Fruit fly (Drosophila melanogaster) whole organism, adult: ENCODE measurements around the gene CG32295.

ENCODE experiments used
- CG11617 ChIP-seq: fragments of 200-800 bp; sonication (Bioruptor generic); optimal IDR thresholded peaks from 2 replicates; lab custom pipeline; 2017; ENCODE audit warnings: mild to moderate bottlenecking, missing biosample characterization, missing genetic modification reagents, missing genetic modification characterization
- CG12768 ChIP-seq: fragments of 200-800 bp; sonication (Bioruptor generic); optimal IDR thresholded peaks from 2 replicates; lab custom pipeline; 2017; ENCODE audit warnings: missing biosample characterization, missing genetic modification characterization, mild to moderate bottlenecking, moderate library complexity, missing genetic modification reagents
- CG14711 ChIP-seq: fragments of 200-800 bp; sonication (Bioruptor generic); optimal IDR thresholded peaks from 2 replicates; lab custom pipeline; 2018; ENCODE audit warnings: missing biosample characterization, mild to moderate bottlenecking, missing genetic modification characterization, moderate library complexity
- CG1620 ChIP-seq: fragments of 200-800 bp; sonication (Bioruptor generic); optimal IDR thresholded peaks from 2 replicates; lab custom pipeline; 2016; ENCODE audit warnings: missing biosample characterization, missing genetic modification characterization
- CG33017 ChIP-seq: fragments of 200-800 bp; sonication (Bioruptor generic); optimal IDR thresholded peaks from 2 replicates; lab custom pipeline; 2018; ENCODE audit warnings: missing biosample characterization, mild to moderate bottlenecking, missing genetic modification characterization, moderate library complexity
- CG5204 ChIP-seq: fragments of 200-800 bp; sonication (Bioruptor generic); optimal IDR thresholded peaks from 2 replicates; lab custom pipeline; 2016; ENCODE audit warnings: missing biosample characterization, missing genetic modification characterization
- CG7045 ChIP-seq: fragments of 200-800 bp; sonication (Bioruptor generic); optimal IDR thresholded peaks from 2 replicates; lab custom pipeline; 2017; ENCODE audit warnings: missing biosample characterization, mild to moderate bottlenecking, missing genetic modification characterization
- CG7101 ChIP-seq: fragments of 200-800 bp; sonication (Bioruptor generic); optimal IDR thresholded peaks from 2 replicates; lab custom pipeline; 2018; ENCODE audit warnings: missing biosample characterization, mild to moderate bottlenecking, missing genetic modification characterization, moderate library complexity
- Clk ChIP-seq: fragments of 200-800 bp; sonication (Bioruptor generic); optimal IDR thresholded peaks from 2 replicates; lab custom pipeline; 2017; ENCODE audit warnings: missing biosample characterization, missing genetic modification characterization
- Crg-1 ChIP-seq: fragments of 200-800 bp; sonication (Bioruptor generic); optimal IDR thresholded peaks from 2 replicates; lab custom pipeline; 2016; ENCODE audit warnings: missing biosample characterization, missing genetic modification characterization
- Hr96 ChIP-seq: fragments of 200-800 bp; sonication (Bioruptor generic); optimal IDR thresholded peaks from 2 replicates; lab custom pipeline; 2016; ENCODE audit warnings: missing biosample characterization, missing genetic modification characterization
- Mnt ChIP-seq: fragments of 200-800 bp; sonication (Bioruptor generic); optimal IDR thresholded peaks from 2 replicates; lab custom pipeline; 2016; ENCODE audit warnings: missing biosample characterization, mild to moderate bottlenecking, missing genetic modification characterization
- bab1 ChIP-seq: fragments of 200-800 bp; sonication (Bioruptor generic); optimal IDR thresholded peaks from 3 replicates; lab custom pipeline; 2019; ENCODE audit warnings: missing biosample characterization, mild to moderate bottlenecking, missing genetic modification characterization, moderate library complexity
- cic ChIP-seq: fragments of 200-800 bp; sonication (Bioruptor generic); optimal IDR thresholded peaks from 2 replicates; lab custom pipeline; 2017; ENCODE audit warnings: missing biosample characterization, mild to moderate bottlenecking, missing genetic modification characterization, moderate library complexity
- cnc ChIP-seq, 2 experiments: fragments of >200 bp; optimal IDR thresholded peaks; 2 replicates each; lab custom pipeline; 2017
- kay ChIP-seq: fragments of 200-800 bp; sonication (Bioruptor generic); peaks from one replicate; lab custom pipeline; 2016; ENCODE audit warnings: missing biosample characterization, missing genetic modification characterization, borderline replicate concordance
- ovo ChIP-seq: fragments of 200-800 bp; sonication (Bioruptor generic); optimal IDR thresholded peaks from 2 replicates; lab custom pipeline; 2016; ENCODE audit warnings: missing biosample characterization, missing genetic modification characterization
- pad ChIP-seq: fragments of 200-800 bp; sonication (Bioruptor generic); optimal IDR thresholded peaks from 3 replicates; lab custom pipeline; 2017; ENCODE audit warnings: missing biosample characterization, missing genetic modification characterization, mild to moderate bottlenecking, moderate library complexity, missing genetic modification reagents
- tj ChIP-seq: fragments of 200-800 bp; sonication (Bioruptor generic); optimal IDR thresholded peaks from 3 replicates; lab custom pipeline; 2017; ENCODE audit warnings: missing biosample characterization, mild to moderate bottlenecking, missing genetic modification characterization, moderate library complexity
- toe ChIP-seq: fragments of 200-800 bp; sonication (Bioruptor generic); optimal IDR thresholded peaks from 2 replicates; lab custom pipeline; 2016; ENCODE audit warnings: missing biosample characterization, missing genetic modification characterization

CG32295 gene

dm6 chr3L:2541361-2541760, 14.6 kb upstream of the CG32295 start:
- no peak for TF ChIP-seq kay
- no peak for TF ChIP-seq Mnt (GFP tag; lab: Kevin White, UChicago)
- no peak for TF ChIP-seq Hr96 (GFP tag; lab: Kevin White, UChicago)
- TF ChIP-seq ovo, result no peak
- TF ChIP-seq cnc (optimal IDR thresholded peaks at IDR 0.05; lab: Kevin White, UChicago), result no peak
- TF ChIP-seq bab1 (GFP tag; lab: Kevin White, UChicago), result no peak
- TF ChIP-seq CG33017 (tag; lab: Kevin White, UChicago), result no peak
- TF ChIP-seq CG1620, result no peak

dm6 chr3L:2536969-2537600, 10.3 kb upstream of the CG32295 start:
- TF ChIP-seq ovo, result peak; percentile 62
- TF ChIP-seq Mnt (GFP tag; lab: Kevin White, UChicago), result peak; percentile 60
- TF ChIP-seq bab1 (GFP tag; lab: Kevin White, UChicago), result no peak
- peak; percentile 42 for TF ChIP-seq CG14711
- peak; percentile 71 for TF ChIP-seq CG7101
- TF ChIP-seq Clk (GFP tag; lab: Kevin White, UChicago), result no peak
- no peak for TF ChIP-seq cnc (optimal IDR thresholded peaks at IDR 0.05; lab: Kevin White, UChicago)
- peak; percentile 50 for TF ChIP-seq Hr96 (GFP tag; lab: Kevin White, UChicago)
- TF ChIP-seq tj (GFP tag; lab: Kevin White, UChicago), result peak; percentile 4
- peak; percentile 67 for TF ChIP-seq kay
- peak; percentile 63 for TF ChIP-seq CG5204
- peak; percentile 52 for TF ChIP-seq CG1620
- TF ChIP-seq cic (GFP tag; lab: Kevin White, UChicago), result peak; percentile 91
- TF ChIP-seq pad (GFP tag; lab: Kevin White, UChicago), result peak; percentile 48
- peak; percentile 85 for TF ChIP-seq CG12768
- TF ChIP-seq toe, result peak; percentile 43
- peak; percentile 75 for TF ChIP-seq CG33017 (tag; lab: Kevin White, UChicago)
- TF ChIP-seq CG7045, result peak; percentile 60
- TF ChIP-seq CG11617 (GFP tag; lab: Kevin White, UChicago), result peak; percentile 76
- peak; percentile 82 for TF ChIP-seq Crg-1 (GFP tag; lab: Kevin White, UChicago)

- TF ChIP-seq CG1620, result no peak
These were observed 6.9 kb upstream of the CG32295 start for dm6 chr3L:2533732-2534073.

dm6 chr3L:2533000-2533731, 6.4 kb upstream of the CG32295 start:
- TF ChIP-seq ovo, result no peak
- TF ChIP-seq CG11617 (GFP tag; lab: Kevin White, UChicago), result no peak
- TF ChIP-seq Hr96 (GFP tag; lab: Kevin White, UChicago), result no peak
- no peak for TF ChIP-seq toe
- no peak for TF ChIP-seq cnc (optimal IDR thresholded peaks at IDR 0.05; lab: Kevin White, UChicago)
- no peak for TF ChIP-seq Crg-1 (GFP tag; lab: Kevin White, UChicago)
- no peak for TF ChIP-seq CG14711

dm6 chr3L:2532377-2532776, 5.6 kb upstream of the CG32295 start:
- TF ChIP-seq bab1 (GFP tag; lab: Kevin White, UChicago), result no peak
- TF ChIP-seq CG33017 (tag; lab: Kevin White, UChicago), result no peak
- no peak for TF ChIP-seq CG11617 (GFP tag; lab: Kevin White, UChicago)
- no peak for TF ChIP-seq CG1620
- no peak for TF ChIP-seq CG5204
- no peak for TF ChIP-seq Crg-1 (GFP tag; lab: Kevin White, UChicago)
- TF ChIP-seq tj (GFP tag; lab: Kevin White, UChicago), result no peak
- TF ChIP-seq CG7101, result no peak
- TF ChIP-seq cic (GFP tag; lab: Kevin White, UChicago), result no peak
- TF ChIP-seq ovo, result no peak

dm6 chr3L:2531386-2532176, 4.8 kb upstream of the CG32295 start:
- TF ChIP-seq Hr96 (GFP tag; lab: Kevin White, UChicago) (peak; percentile 13), kay (no peak), tj (GFP tag; lab: Kevin White, UChicago) (peak; percentile 24), cic (GFP tag; lab: Kevin White, UChicago) (peak; percentile 33), pad (GFP tag; lab: Kevin White, UChicago) (peak; percentile 23), cnc (optimal IDR thresholded peaks at IDR 0.05; lab: Kevin White, UChicago) (no peak), CG33017 (tag; lab: Kevin White, UChicago) (peak; percentile 46), Clk (GFP tag; lab: Kevin White, UChicago) (peak; percentile 21), toe (peak; percentile 62), CG11617 (GFP tag; lab: Kevin White, UChicago) (peak; percentile 63), Mnt (GFP tag; lab: Kevin White, UChicago) (peak; percentile 45), Crg-1 (GFP tag; lab: Kevin White, UChicago) (peak; percentile 41), ovo (no peak), CG1620 (peak; percentile 46), CG12768 (peak; percentile 22), CG5204 (peak; percentile 58), CG14711 (peak; percentile 47), bab1 (GFP tag; lab: Kevin White, UChicago) (peak; percentile 60), CG7045 (peak; percentile 58), CG7101 (peak; percentile 7)
